Fruit fly (Drosophila melanogaster) whole organism, embryonic: ENCODE results near the gene RpS26.

Source experiments
- CG10462 ChIP-seq: fragments of 200-800 bp; sonication (Bioruptor generic); optimal IDR thresholded peaks from 2 replicates; lab custom pipeline; 2016; ENCODE audit warnings: missing biosample characterization, missing genetic modification characterization
- CG11247 ChIP-seq: fragments of 200-800 bp; sonication (Bioruptor generic); IDR thresholded peaks from 2 replicates; pipeline ENCODE4 v1.3.6; 2022; ENCODE audit warnings: missing biosample characterization, missing genetic modification characterization
- CG11456 ChIP-seq: fragments of 200-800 bp; sonication (Bioruptor generic); IDR thresholded peaks from 3 replicates; pipeline ENCODE4 v1.3.6; 2022; ENCODE audit warnings: missing biosample characterization, missing genetic modification characterization
- CG1233 ChIP-seq: fragments of 200-800 bp; sonication (Bioruptor generic); optimal IDR thresholded peaks from 4 replicates; lab custom pipeline; 2018; ENCODE audit warnings: missing biosample characterization, mild to moderate bottlenecking, missing genetic modification characterization
- CG14860 ChIP-seq: fragments of 200-800 bp; sonication (Bioruptor generic); IDR thresholded peaks from 3 replicates; pipeline ENCODE4 v1.3.6; 2022; ENCODE audit warnings: missing biosample characterization, missing genetic modification characterization; ENCODE audit not compliant: partially characterized antibody
- CG16863 ChIP-seq: fragments of 200-800 bp; sonication (Bioruptor generic); optimal IDR thresholded peaks from 3 replicates; lab custom pipeline; 2016; ENCODE audit warnings: missing biosample characterization, missing genetic modification characterization
- CG17385 ChIP-seq: fragments of 200-800 bp; sonication (Bioruptor generic); optimal IDR thresholded peaks from 3 replicates; lab custom pipeline; 2018; ENCODE audit warnings: missing biosample characterization, mild to moderate bottlenecking, missing genetic modification characterization
- CG18599 ChIP-seq: fragments of 200-800 bp; sonication (Bioruptor generic); optimal IDR thresholded peaks from 3 replicates; lab custom pipeline; 2017; ENCODE audit warnings: missing biosample characterization, missing genetic modification characterization, mild to moderate bottlenecking, moderate library complexity, missing genetic modification reagents
- CG18619 ChIP-seq: fragments of 200-800 bp; sonication (Bioruptor generic); optimal IDR thresholded peaks from 3 replicates; lab custom pipeline; 2017; ENCODE audit warnings: missing biosample characterization, mild to moderate bottlenecking, missing genetic modification characterization
- CG18764 ChIP-seq: fragments of 200-800 bp; sonication (Bioruptor generic); optimal IDR thresholded peaks from 3 replicates; lab custom pipeline; 2016; ENCODE audit warnings: missing biosample characterization, missing genetic modification characterization
- CG2116 ChIP-seq: fragments of 200-800 bp; sonication (Bioruptor generic); optimal IDR thresholded peaks from 3 replicates; lab custom pipeline; 2018; ENCODE audit warnings: missing biosample characterization, mild to moderate bottlenecking, missing genetic modification characterization
- CG32772 ChIP-seq: fragments of 200-800 bp; sonication (Bioruptor generic); IDR thresholded peaks from 2 replicates; pipeline ENCODE4 v1.3.6; 2022; ENCODE audit warnings: missing biosample characterization, missing genetic modification characterization
- CG3281 ChIP-seq: fragments of 200-800 bp; sonication (Bioruptor generic); optimal IDR thresholded peaks from 3 replicates; lab custom pipeline; 2017; ENCODE audit warnings: missing biosample characterization, mild to moderate bottlenecking, missing genetic modification characterization
- CG3847 ChIP-seq: fragments of 200-800 bp; sonication (Bioruptor generic); IDR thresholded peaks from 2 replicates; pipeline ENCODE4 v1.3.6; 2022; ENCODE audit warnings: missing biosample characterization, missing genetic modification characterization
- CG43689 ChIP-seq: fragments of 200-800 bp; sonication (Bioruptor generic); IDR thresholded peaks from 2 replicates; pipeline ENCODE4 v1.3.6; 2022; ENCODE audit warnings: missing biosample characterization, missing genetic modification characterization
- CG6683 ChIP-seq: fragments of 200-800 bp; sonication (Bioruptor generic); optimal IDR thresholded peaks from 2 replicates; lab custom pipeline; 2017; ENCODE audit warnings: missing biosample characterization, mild to moderate bottlenecking, missing genetic modification characterization, missing genetic modification reagents
- CG7556 ChIP-seq: fragments of 200-800 bp; sonication (Bioruptor generic); optimal IDR thresholded peaks from 2 replicates; lab custom pipeline; 2017; ENCODE audit warnings: missing biosample characterization, mild to moderate bottlenecking, missing genetic modification characterization
- CG7786 ChIP-seq: fragments of 200-800 bp; sonication (Bioruptor generic); optimal IDR thresholded peaks from 2 replicates; lab custom pipeline; 2016; ENCODE audit warnings: missing biosample characterization, missing genetic modification characterization
- CG9817 ChIP-seq: fragments of 200-800 bp; sonication (Bioruptor generic); optimal IDR thresholded peaks from 2 replicates; lab custom pipeline; 2018; ENCODE audit warnings: missing biosample characterization, mild to moderate bottlenecking, missing genetic modification characterization, moderate library complexity
- Dad ChIP-seq: fragments of 200-800 bp; sonication (Bioruptor generic); optimal IDR thresholded peaks from 3 replicates; lab custom pipeline; 2016; ENCODE audit warnings: missing biosample characterization, missing genetic modification characterization
- Fer3 ChIP-seq: fragments of 200-800 bp; sonication (Bioruptor generic); optimal IDR thresholded peaks from 2 replicates; lab custom pipeline; 2018; ENCODE audit warnings: missing biosample characterization, mild to moderate bottlenecking, missing genetic modification characterization, moderate library complexity
- Gsc ChIP-seq: fragments of 200-800 bp; sonication (Bioruptor generic); IDR thresholded peaks from 2 replicates; pipeline ENCODE4 v1.3.6; 2022; ENCODE audit warnings: missing biosample characterization, missing genetic modification characterization
- HmgZ ChIP-seq: fragments of 200-800 bp; sonication (Bioruptor generic); optimal IDR thresholded peaks from 2 replicates; lab custom pipeline; 2018; ENCODE audit warnings: missing biosample characterization, mild to moderate bottlenecking, missing genetic modification characterization
- Hr3 ChIP-seq: fragments of 200-800 bp; sonication (Bioruptor generic); optimal IDR thresholded peaks from 3 replicates; lab custom pipeline; 2016; ENCODE audit warnings: missing biosample characterization, missing genetic modification characterization
- Hr51 ChIP-seq, 2 experiments: fragments of 200-800 bp; sonication (Bioruptor generic); optimal IDR thresholded peaks; 2 replicates in 1 of 2; 3 replicates in 1 of 2; lab custom pipeline; 2016 to 2018; ENCODE audit warnings: missing biosample characterization in 2 of 2, missing genetic modification characterization in 2 of 2, mild to moderate bottlenecking in 1 of 2, moderate library complexity in 1 of 2
- Opbp ChIP-seq: fragments of 200-800 bp; sonication (Bioruptor generic); IDR thresholded peaks from 3 replicates; pipeline ENCODE4 v1.3.6; 2022; ENCODE audit warnings: missing biosample characterization, missing genetic modification characterization; ENCODE audit not compliant: partially characterized antibody
- PHDP ChIP-seq: fragments of 200-800 bp; sonication (Bioruptor generic); optimal IDR thresholded peaks from 3 replicates; lab custom pipeline; 2018; ENCODE audit warnings: missing biosample characterization, mild to moderate bottlenecking, missing genetic modification characterization, moderate library complexity
- Side ChIP-seq: fragments of 200-800 bp; sonication (Bioruptor generic); optimal IDR thresholded peaks from 2 replicates; lab custom pipeline; 2016; ENCODE audit warnings: missing biosample characterization, missing genetic modification characterization
- cad ChIP-seq: fragments of >200 bp; optimal IDR thresholded peaks from 2 replicates; lab custom pipeline; 2017; ENCODE audit warnings: missing biosample characterization, missing genetic modification characterization
- caup ChIP-seq: fragments of 200-800 bp; sonication (Bioruptor generic); optimal IDR thresholded peaks from 3 replicates; lab custom pipeline; 2017; ENCODE audit warnings: missing biosample characterization, mild to moderate bottlenecking, missing genetic modification characterization, moderate library complexity; ENCODE audit not compliant: severe bottlenecking
- corto ChIP-seq: fragments of 200-800 bp; sonication (Bioruptor generic); optimal IDR thresholded peaks from 2 replicates; lab custom pipeline; 2016; ENCODE audit warnings: missing biosample characterization, mild to moderate bottlenecking, missing genetic modification characterization, moderate library complexity
- crol ChIP-seq: fragments of 200-800 bp; sonication (Bioruptor generic); IDR thresholded peaks from 2 replicates; pipeline ENCODE4 v1.3.6; 2022; ENCODE audit warnings: missing biosample characterization, missing genetic modification characterization
- ems ChIP-seq: fragments of 200-800 bp; sonication (Bioruptor generic); optimal IDR thresholded peaks from 3 replicates; lab custom pipeline; 2016; ENCODE audit warnings: missing biosample characterization, missing genetic modification characterization
- eve ChIP-seq, 2 experiments: fragments of >200 bp; optimal IDR thresholded peaks; 2 replicates each; lab custom pipeline; 2017; ENCODE audit warnings: missing biosample characterization in 2 of 2, missing genetic modification characterization in 2 of 2
- fd3F ChIP-seq: fragments of 200-800 bp; sonication (Bioruptor generic); optimal IDR thresholded peaks from 2 replicates; lab custom pipeline; 2018; ENCODE audit warnings: missing biosample characterization, mild to moderate bottlenecking, missing genetic modification characterization, moderate library complexity
- ham ChIP-seq: fragments of 200-800 bp; sonication (Bioruptor generic); IDR thresholded peaks from 2 replicates; pipeline ENCODE4 v1.3.6; 2022; ENCODE audit warnings: missing biosample characterization, missing genetic modification characterization
- lilli ChIP-seq: fragments of 200-800 bp; sonication (Bioruptor generic); optimal IDR thresholded peaks from 3 replicates; lab custom pipeline; 2016; ENCODE audit warnings: missing biosample characterization, missing genetic modification characterization
- maf-S ChIP-seq: fragments of 200-800 bp; sonication (Bioruptor generic); optimal IDR thresholded peaks from 2 replicates; lab custom pipeline; 2016; ENCODE audit warnings: missing biosample characterization, missing genetic modification characterization
- prd ChIP-seq, 3 experiments: fragments of >200 bp in 2 of 3; fragments of 200-800 bp in 1 of 3; sonication (Bioruptor generic) in 1 of 3; optimal IDR thresholded peaks in 2 of 3; IDR thresholded peaks in 1 of 3; 2 replicates in 2 of 3; 3 replicates in 1 of 3; pipeline versions ENCODE4 v1.3.6 to Lab custom; 2017 to 2022; ENCODE audit warnings: missing biosample characterization in 1 of 3, missing genetic modification characterization in 1 of 3
- pzg ChIP-seq: fragments of 200-800 bp; sonication (Bioruptor generic); optimal IDR thresholded peaks from 3 replicates; lab custom pipeline; 2018; ENCODE audit warnings: missing biosample characterization, mild to moderate bottlenecking, missing genetic modification characterization, moderate library complexity
- ro ChIP-seq: fragments of 200-800 bp; sonication (Bioruptor generic); IDR thresholded peaks from 2 replicates; pipeline ENCODE4 v1.3.6; 2022; ENCODE audit warnings: missing biosample characterization, missing genetic modification characterization
- sens ChIP-seq: fragments of 200-800 bp; sonication (Bioruptor generic); peaks from one replicate; lab custom pipeline; 2016; ENCODE audit warnings: missing biosample characterization, missing genetic modification characterization
- sim ChIP-seq: fragments of 200-800 bp; sonication (Bioruptor generic); IDR thresholded peaks from 2 replicates; pipeline ENCODE4 v1.3.6; 2022; ENCODE audit warnings: missing biosample characterization, missing genetic modification characterization
- sna ChIP-seq: fragments of 200-800 bp; sonication (Bioruptor generic); IDR thresholded peaks from 2 replicates; pipeline ENCODE4 v1.3.6; 2022; ENCODE audit warnings: missing biosample characterization, missing genetic modification characterization; ENCODE audit not compliant: partially characterized antibody

Gene RpS26

DNA sequence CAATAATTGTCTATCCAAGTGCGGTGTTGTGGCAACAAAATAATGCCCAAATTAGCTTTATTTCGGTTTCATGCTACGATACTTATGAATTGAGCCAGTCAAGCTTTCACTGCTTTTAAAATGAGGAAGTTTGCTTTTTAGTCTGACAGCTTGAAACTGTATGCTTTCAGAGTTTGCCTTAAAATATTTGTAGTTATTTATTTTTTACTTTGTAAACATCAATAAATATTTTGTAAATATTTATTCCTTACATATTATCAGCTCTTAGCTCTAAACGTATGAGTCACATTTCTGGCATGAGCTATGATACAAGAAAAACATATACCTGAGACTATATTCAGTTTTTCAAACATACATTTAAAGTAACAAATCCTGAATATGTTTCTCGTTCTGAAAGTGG lies 38.0 kb upstream of the RpS26 start (continued):
- TF ChIP-seq CG17385 = no peak
- no peak for TF ChIP-seq Side (GFP tag; lab: Kevin White, UChicago)
- TF ChIP-seq sim (GFP tag; lab: Robert Waterston, UW) = no peak
- TF ChIP-seq pzg (GFP tag; lab: Kevin White, UChicago) = no peak
- TF ChIP-seq sna (GFP tag; lab: Robert Waterston, UW) = no peak
- no peak for TF ChIP-seq CG11247
- TF ChIP-seq PHDP (tag; lab: Kevin White, UChicago) = peak; percentile 57
- peak; percentile 9 for TF ChIP-seq CG6683 (GFP tag; lab: Kevin White, UChicago)
- TF ChIP-seq eve (GFP tag; optimal IDR thresholded peaks at IDR 0.05; lab: Kevin White, UChicago) = peak in 1 of 2 experiments; percentile 55
- TF ChIP-seq maf-S = no peak
- TF ChIP-seq CG18619 (GFP tag; lab: Kevin White, UChicago) = no peak
- no peak for TF ChIP-seq CG14860 (GFP tag; lab: Robert Waterston, UW)
- TF ChIP-seq CG7786 = no peak
- TF ChIP-seq CG1233 (GFP tag; lab: Kevin White, UChicago) = no peak
- TF ChIP-seq CG18764 = no peak
- TF ChIP-seq CG10462 (GFP tag; lab: Kevin White, UChicago) = no peak
- TF ChIP-seq CG32772 = no peak
- TF ChIP-seq cad (GFP tag; lab: Kevin White, UChicago) = no peak
- TF ChIP-seq corto (GFP tag; lab: Kevin White, UChicago) = no peak
- no peak for TF ChIP-seq CG43689 (GFP tag; lab: Robert Waterston, UW)
- no peak for TF ChIP-seq ham (GFP tag; lab: Robert Waterston, UW)
- TF ChIP-seq lilli (GFP tag; lab: Kevin White, UChicago) = no peak
- TF ChIP-seq CG3281 = peak; percentile 18
- no peak for TF ChIP-seq ems
- no peak for TF ChIP-seq crol (GFP tag; lab: Robert Waterston, UW)
- TF ChIP-seq CG2116 (GFP tag; lab: Kevin White, UChicago) = no peak
- no peak for TF ChIP-seq Hr3 (GFP tag; lab: Kevin White, UChicago)
- TF ChIP-seq fd3F (GFP tag; lab: Kevin White, UChicago) = peak; percentile 60
- no peak for TF ChIP-seq CG3847 (GFP tag; lab: Robert Waterston, UW)
- TF ChIP-seq CG18599 (GFP tag; lab: Kevin White, UChicago) = peak; percentile 38
- no peak for TF ChIP-seq Hr51 (GFP tag; optimal IDR thresholded peaks at IDR 0.05; lab: Kevin White, UChicago)
- TF ChIP-seq sens (GFP tag; lab: Kevin White, UChicago) = peak; percentile 43
- TF ChIP-seq Fer3 (tag; lab: Kevin White, UChicago) = peak; percentile 35
- TF ChIP-seq CG7556 = peak; percentile 18
- no peak for TF ChIP-seq ro (GFP tag; lab: Robert Waterston, UW)
- no peak for TF ChIP-seq CG9817 (tag; lab: Kevin White, UChicago)
- no peak for TF ChIP-seq Gsc
- no peak for TF ChIP-seq Dad (GFP tag; lab: Kevin White, UChicago)
- TF ChIP-seq caup (GFP tag; lab: Kevin White, UChicago) = peak; percentile 20
- TF ChIP-seq prd (optimal IDR thresholded peaks at IDR 0.05; lab: Kevin White, UChicago) = no peak
- no peak for TF ChIP-seq prd (GFP tag; IDR thresholded peaks at IDR 0.05; lab: Robert Waterston, UW)
- no peak for TF ChIP-seq Opbp (GFP tag; lab: Robert Waterston, UW)
- no peak for TF ChIP-seq CG16863
- no peak for TF ChIP-seq HmgZ
- TF ChIP-seq CG11456 (GFP tag; lab: Robert Waterston, UW) = no peak
